Fruit fly (Drosophila melanogaster): ENCODE results near the gene Nplp4.
A peak's percentile ranks its signal among the peaks of the same experiment; 100 is the strongest.

Nplp4 gene

DNA sequence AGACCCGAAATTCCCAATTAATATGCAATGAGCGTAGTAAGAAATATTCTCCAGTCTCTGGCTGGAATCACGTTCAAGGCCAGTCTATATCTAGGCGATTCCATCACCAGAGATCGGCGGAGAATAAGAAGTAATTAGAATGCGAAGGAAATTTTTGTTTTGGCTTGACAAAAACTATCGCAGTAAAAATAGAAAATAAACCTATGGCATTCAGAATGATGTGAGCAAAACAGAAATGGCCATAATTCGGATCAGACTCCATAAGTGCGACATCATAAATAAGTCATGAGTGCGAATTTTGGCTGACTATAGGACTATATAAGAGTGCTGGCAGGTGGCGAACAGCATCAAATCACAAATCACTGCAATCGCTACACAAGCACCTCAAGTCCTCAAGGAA is at the start of gene Nplp4:
Gene Nplp4 (plus strand): TSS at position 301 of the 400 bp plus-strand sequence.
- no peak for TF ChIP-seq CG17801 (GFP tag; optimal IDR thresholded peaks at IDR 0.05; ENCODE audit: partially characterized antibody)

- TF ChIP-seq CG17801 (GFP tag; optimal IDR thresholded peaks at IDR 0.05; ENCODE audit: partially characterized antibody) = no peak
These were observed 48.8 kb upstream of the Nplp4 start for dm6 chr2L:1959420-1959819.

DNA sequence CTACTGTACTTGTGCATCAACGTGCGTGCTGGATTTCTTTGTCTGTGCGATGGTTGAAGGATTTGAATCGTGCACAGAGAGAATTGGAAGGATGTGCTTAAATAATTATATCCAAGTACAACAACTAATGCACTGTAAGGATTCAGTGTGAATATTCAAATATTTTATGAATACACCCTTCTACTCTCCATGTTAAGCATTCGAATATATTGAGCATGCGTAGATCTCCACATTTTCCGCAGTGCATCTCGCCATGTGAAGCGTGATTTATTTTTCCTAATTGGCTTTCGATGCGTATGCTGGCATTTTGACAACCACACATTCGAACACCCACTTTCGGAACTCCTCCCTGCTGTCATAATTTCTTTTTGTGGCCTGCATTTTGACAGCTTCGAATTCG is 48.2 kb upstream of the Nplp4 start:
- no peak for TF ChIP-seq CG17801 (GFP tag; optimal IDR thresholded peaks at IDR 0.05; ENCODE audit: partially characterized antibody)

DNA sequence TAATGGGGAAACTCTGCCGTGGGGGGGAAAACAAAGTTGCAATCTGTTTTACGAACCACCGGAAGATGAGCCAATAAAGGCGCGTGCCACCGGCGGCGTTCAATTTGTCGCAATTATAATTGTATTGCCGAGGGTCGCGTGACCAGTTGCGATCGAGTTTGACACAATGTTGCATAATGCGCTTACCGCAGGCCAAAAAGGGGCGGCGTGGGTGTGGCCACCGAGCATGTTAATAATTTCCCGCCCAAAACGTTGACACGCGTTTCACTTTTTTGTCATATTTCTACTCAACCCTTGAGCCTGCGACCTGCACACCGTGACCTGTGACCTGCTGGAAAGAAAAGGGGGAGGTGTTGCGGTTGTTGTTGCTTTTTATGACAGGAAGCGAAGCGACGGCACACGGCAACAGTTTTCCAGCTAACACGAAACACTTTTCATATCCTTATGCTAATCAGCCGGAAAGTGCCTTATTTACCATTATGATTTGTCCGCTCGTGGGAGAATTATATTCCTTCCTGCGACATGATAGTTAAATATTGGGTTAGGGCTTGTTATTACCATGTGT is 46.2 kb upstream of the Nplp4 start:
- no peak for TF ChIP-seq CG17801 (GFP tag; optimal IDR thresholded peaks at IDR 0.05; ENCODE audit: partially characterized antibody)

- TF ChIP-seq CG17801 (GFP tag; optimal IDR thresholded peaks at IDR 0.05; ENCODE audit: partially characterized antibody) = no peak
These were observed 40.9 kb upstream of the Nplp4 start for dm6 chr2L:1967301-1967700.

- no peak for TF ChIP-seq CG17801 (GFP tag; optimal IDR thresholded peaks at IDR 0.05; ENCODE audit: partially characterized antibody)
These were observed 40.4 kb upstream of the Nplp4 start for dm6 chr2L:1967861-1968260.

- no peak for TF ChIP-seq CG17801 (GFP tag; optimal IDR thresholded peaks at IDR 0.05; ENCODE audit: partially characterized antibody)
These were observed 37.8 kb upstream of the Nplp4 start, which contains the start of gene erm for dm6 chr2L:1970312-1970929. erm (minus strand) TSS chr2L:1970362.

DNA sequence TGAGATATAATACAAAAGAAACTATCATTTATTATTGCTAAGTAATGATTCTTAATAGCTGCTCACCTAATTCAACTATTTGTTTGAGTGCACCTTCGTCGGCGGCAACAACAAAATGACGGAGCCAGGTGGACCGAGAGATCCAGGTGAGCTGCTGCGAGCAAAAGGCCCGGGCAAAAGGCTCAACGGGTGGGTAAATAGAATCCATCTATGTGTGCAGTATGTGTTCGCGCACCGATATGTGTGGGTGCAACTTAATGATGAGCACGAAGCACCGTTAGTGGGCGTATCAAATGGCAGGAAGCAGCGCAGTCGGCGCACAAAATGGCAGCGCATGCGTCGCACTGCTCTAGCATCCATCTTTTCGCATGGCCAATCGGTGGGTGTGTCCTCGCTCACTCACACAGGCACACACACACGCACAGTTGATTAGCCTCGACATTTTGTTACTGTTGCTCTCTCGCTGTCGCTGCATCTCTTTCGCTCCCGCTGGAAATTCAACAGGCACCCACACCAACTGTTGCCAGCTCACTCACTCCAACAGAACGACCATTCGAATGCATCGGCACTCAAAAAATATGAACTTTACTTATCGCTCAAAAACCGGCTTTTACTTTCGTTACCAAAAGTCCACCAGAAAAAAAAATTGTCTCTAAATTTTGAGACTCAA is 35.6 kb upstream of the Nplp4 start:
- TF ChIP-seq CG17801 (GFP tag; optimal IDR thresholded peaks at IDR 0.05; ENCODE audit: partially characterized antibody) = no peak

dm6 chr2L:1973957-1974356 is 34.3 kb upstream of the Nplp4 start, which contains the start of gene Der-1:
Der-1 (plus strand) TSS chr2L:1973957.
- no peak for TF ChIP-seq CG17801 (GFP tag; optimal IDR thresholded peaks at IDR 0.05; ENCODE audit: partially characterized antibody)

dm6 chr2L:1975473-1975872 is 32.7 kb upstream of the Nplp4 start:
- TF ChIP-seq CG17801 (GFP tag; optimal IDR thresholded peaks at IDR 0.05; ENCODE audit: partially characterized antibody) = no peak

dm6 chr2L:1979196-1979818 is 28.9 kb upstream of the Nplp4 start:
- TF ChIP-seq CG17801 (GFP tag; optimal IDR thresholded peaks at IDR 0.05; ENCODE audit: partially characterized antibody) = no peak

dm6 chr2L:1980708-1981339 is 27.4 kb upstream of the Nplp4 start, which contains the start of the genes CG15356 and CG15362:
CG15356 (minus strand) TSS chr2L:1980755.
CG15362 (plus strand) TSS chr2L:1981176.
- peak; percentile 34 for TF ChIP-seq CG17801 (GFP tag; optimal IDR thresholded peaks at IDR 0.05; ENCODE audit: partially characterized antibody)

DNA sequence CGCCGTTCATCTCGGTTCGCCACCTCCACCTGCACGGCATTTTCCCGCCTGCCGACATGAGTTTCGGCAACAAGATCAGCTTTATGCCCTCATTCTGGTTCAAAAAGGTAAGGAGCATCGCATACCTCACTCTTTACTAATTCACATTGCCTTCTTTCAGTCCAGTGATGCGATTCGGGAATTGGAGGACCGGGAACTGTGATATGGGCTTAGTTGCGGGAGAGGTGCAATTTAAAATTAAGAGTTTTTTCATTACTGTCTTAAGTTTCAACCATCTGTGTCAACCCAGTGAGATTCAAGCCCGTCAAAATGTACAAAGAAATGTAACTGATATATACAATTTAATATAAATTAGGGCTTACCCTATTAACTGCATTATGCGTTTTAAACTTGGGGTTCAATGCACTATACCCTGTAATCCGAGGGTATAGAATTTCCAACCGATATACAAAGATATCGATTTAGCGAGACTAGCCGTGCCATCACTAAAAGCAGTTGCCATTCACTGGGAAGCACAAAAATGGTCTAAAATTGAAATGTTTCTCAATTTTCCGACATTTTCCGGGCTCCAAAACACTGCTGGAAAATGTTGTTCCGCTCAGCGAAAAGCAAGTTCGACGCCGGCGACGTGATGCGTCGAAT is 26.4 kb upstream of the Nplp4 start, which contains the start of gene CG7289:
Gene CG7289 (plus strand): TSS at position 492 of the 642 bp plus-strand sequence.
- TF ChIP-seq CG17801 (GFP tag; optimal IDR thresholded peaks at IDR 0.05; ENCODE audit: partially characterized antibody) = peak; percentile 24
